Worm (Caenorhabditis elegans) whole organism, midembryonic: Measurements from ENCODE around the gene Y49A3A.3.
"Not testable (repeated sequence)": the region's sequence is repeated elsewhere in the genome, so short reads cannot be mapped to it uniquely, and the experiment has no call there.

Source experiments
- T22C8.4 ChIP-seq: fragments of 200-800 bp; sonication (Bioruptor generic); IDR thresholded peaks from 2 replicates; pipeline ENCODE4 v1.3.6; 2022; ENCODE audit warnings: missing genetic modification characterization, missing compliant biosample characterization
- cog-1 ChIP-seq: sonication (generic microtip); optimal IDR thresholded peaks from 2 replicates; lab custom pipeline; 2016; ENCODE audit warnings: missing genetic modification characterization, missing compliant biosample characterization
- flt-1 ChIP-seq: fragments of 200-800 bp; sonication (Bioruptor generic); IDR thresholded peaks from 2 replicates; pipeline ENCODE4 v1.3.6; 2022; ENCODE audit warnings: missing genetic modification characterization, missing compliant biosample characterization
- klf-2 ChIP-seq: fragments of 200-800 bp; sonication (Bioruptor generic); conservative IDR thresholded peaks from 2 replicates; pipeline ENCODE4 v1.3.6; 2022; ENCODE audit warnings: missing genetic modification reagents, missing genetic modification characterization, missing compliant biosample characterization
- med-1 ChIP-seq: sonication (generic microtip); optimal IDR thresholded peaks from 2 replicates; lab custom pipeline; 2017; ENCODE audit warnings: missing genetic modification characterization, mild to moderate bottlenecking, missing compliant biosample characterization, antibody characterized with exemption, missing genetic modification reagents; ENCODE audit not compliant: insufficient read depth
- ref-1 ChIP-seq: fragments of 200-800 bp; sonication (Bioruptor generic); conservative IDR thresholded peaks from 2 replicates; pipeline ENCODE4 v1.3.6; 2022; ENCODE audit warnings: missing genetic modification reagents, missing genetic modification characterization, missing compliant biosample characterization
- tab-1 ChIP-seq: fragments of 200-800 bp; sonication (Bioruptor generic); IDR thresholded peaks from 2 replicates; pipeline ENCODE4 v1.3.6; 2022; ENCODE audit warnings: missing genetic modification characterization, missing compliant biosample characterization
- ztf-23 ChIP-seq: fragments of 200-800 bp; sonication (Bioruptor generic); IDR thresholded peaks from 2 replicates; pipeline ENCODE4 v1.3.6; 2022; ENCODE audit warnings: missing genetic modification reagents, missing genetic modification characterization, missing compliant biosample characterization
- ztf-29 ChIP-seq: fragments of 200-800 bp; sonication (Bioruptor generic); IDR thresholded peaks from 2 replicates; pipeline ENCODE4 v1.3.6; 2022; ENCODE audit warnings: missing genetic modification reagents, missing genetic modification characterization, missing compliant biosample characterization

Gene Y49A3A.3

DNA sequence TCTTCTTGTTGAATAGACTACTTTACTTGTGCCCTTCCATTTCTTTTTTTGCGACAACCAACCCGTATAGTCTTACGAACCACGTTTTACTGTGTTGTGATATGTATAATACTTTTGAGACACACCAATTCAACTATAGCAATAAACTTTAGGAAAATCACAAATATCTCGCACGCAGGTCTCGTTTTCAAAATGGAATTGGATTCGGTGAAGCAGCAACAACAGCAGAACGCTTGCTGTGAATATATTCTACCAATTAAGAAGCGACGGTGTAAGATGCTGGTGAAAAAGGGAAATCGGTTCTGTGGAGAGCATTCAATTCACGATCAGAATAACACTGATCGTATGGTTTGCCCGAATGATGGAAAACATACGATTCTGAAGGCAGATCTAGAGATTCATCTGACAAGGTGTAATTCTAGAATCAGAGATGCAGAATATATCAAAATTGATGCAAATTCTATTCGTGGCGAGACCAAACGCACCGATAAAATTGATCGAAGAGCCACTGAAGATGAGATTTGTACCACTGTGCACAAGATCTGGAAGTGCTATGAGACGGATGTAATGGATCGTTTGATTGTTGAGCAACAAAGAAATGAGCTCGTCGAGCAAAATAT, at the start of gene Y49A3A.3:
TSS of gene Y49A3A.3 (plus strand) at position 153 of the 620 bp plus-strand sequence.
- TF ChIP-seq klf-2 (no peak), tab-1 (no peak), med-1 (GFP tag; lab: Kevin White, UChicago) (no peak), T22C8.4 (GFP tag; lab: Robert Waterston, UW) (no peak)

DNA sequence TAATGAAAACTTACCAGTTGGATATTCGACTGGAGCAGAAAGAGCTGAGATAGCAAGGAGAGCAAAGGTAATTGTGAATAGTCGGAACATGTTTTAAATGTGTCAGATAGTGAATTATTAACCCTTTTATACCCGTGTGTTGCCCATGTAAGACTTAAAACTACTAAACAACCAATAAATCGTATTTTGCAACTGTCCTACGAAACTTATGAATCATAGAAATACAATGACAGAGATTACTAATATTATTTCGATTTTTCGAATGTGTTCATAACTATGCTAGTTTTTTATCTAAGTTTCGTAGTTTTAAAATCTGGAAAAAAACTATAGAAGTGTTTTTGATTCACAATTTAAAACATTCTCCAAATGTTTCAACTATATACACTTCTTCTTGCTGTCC, 47.4 kb upstream of the Y49A3A.3 start, which contains the start of gene spig-4:
TSS of gene spig-4 (minus strand) at position 101 of the 400 bp plus-strand sequence.
- TF ChIP-seq med-1 (GFP tag; lab: Kevin White, UChicago); ref-1; tab-1: not testable (repeated sequence)

ce11 chrV:14308164-14308563, 46.0 kb upstream of the Y49A3A.3 start, which contains the start of gene spig-5:
Gene spig-5, plus strand, starts transcription at chrV:14308464.
- TF ChIP-seq ztf-23 (GFP tag; lab: Robert Waterston, UW); klf-2; med-1 (GFP tag; lab: Kevin White, UChicago): not testable (repeated sequence)

- not testable (repeated sequence) for TF ChIP-seq ref-1; tab-1; ztf-23 (GFP tag; lab: Robert Waterston, UW)
These were observed 44.6 kb upstream of the Y49A3A.3 start, which contains the start of gene F14D7.14 for ce11 chrV:14309632-14310031. Gene F14D7.14, plus strand, starts transcription at chrV:14309932.

DNA sequence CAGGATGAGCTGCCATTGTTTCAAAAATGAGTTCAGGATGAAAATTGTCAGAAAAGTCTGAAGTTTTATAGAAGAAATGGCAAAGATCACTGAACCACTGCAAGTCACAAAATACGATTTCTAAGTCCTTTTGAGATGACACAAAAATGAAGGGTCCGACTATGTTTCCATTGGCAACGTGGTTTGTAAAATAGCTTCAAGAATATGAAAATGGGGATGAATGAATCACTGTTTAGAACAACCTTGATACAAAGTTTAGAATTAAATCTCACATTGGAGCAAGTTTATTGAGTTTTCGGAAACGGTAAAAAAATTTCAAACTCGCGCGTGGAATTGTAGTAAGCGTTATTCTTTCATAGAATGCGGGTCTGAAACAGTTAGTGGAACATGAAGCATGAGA, 43.1 kb upstream of the Y49A3A.3 start, which contains the start of gene ddn-3:
TSS of gene ddn-3 (minus strand) at position 101 of the 400 bp plus-strand sequence.
- no peak for TF ChIP-seq T22C8.4 (GFP tag; lab: Robert Waterston, UW)
- TF ChIP-seq flt-1 (GFP tag; lab: Robert Waterston, UW), result no peak
- no peak for TF ChIP-seq ztf-23 (GFP tag; lab: Robert Waterston, UW)
- TF ChIP-seq klf-2, result no peak
- TF ChIP-seq med-1 (GFP tag; lab: Kevin White, UChicago), result no peak
- TF ChIP-seq tab-1, result no peak
- no peak for TF ChIP-seq ztf-29 (GFP tag; lab: Robert Waterston, UW)
- TF ChIP-seq ref-1, result no peak
- TF ChIP-seq cog-1 (tag; lab: Kevin White, UChicago), result no peak

DNA sequence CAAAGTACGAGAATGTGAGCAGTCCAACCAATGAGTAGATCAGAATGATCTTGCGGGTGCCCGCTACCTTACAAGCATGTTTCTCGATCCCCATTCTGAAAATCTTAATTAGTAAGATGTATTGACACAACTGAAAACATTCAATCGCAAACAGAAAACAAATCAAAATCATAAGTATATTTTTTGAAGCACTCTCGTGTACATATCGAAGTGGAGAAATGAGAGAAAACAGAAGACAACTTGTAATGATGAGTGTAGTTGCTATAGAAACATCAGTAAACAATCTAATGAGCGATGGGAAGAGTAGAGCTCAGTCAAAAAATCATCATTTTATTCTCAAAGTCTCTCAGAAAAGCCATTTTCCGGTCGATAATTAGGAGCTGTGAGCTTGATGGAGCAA, 41.5 kb upstream of the Y49A3A.3 start, which contains the start of gene F14D7.8:
TSS of gene F14D7.8 (minus strand) at position 101 of the 400 bp plus-strand sequence.
- no peak for TF ChIP-seq klf-2
- TF ChIP-seq ref-1, result no peak
- no peak for TF ChIP-seq ztf-23 (GFP tag; lab: Robert Waterston, UW)
- no peak for TF ChIP-seq flt-1 (GFP tag; lab: Robert Waterston, UW)
- no peak for TF ChIP-seq ztf-29 (GFP tag; lab: Robert Waterston, UW)
- no peak for TF ChIP-seq tab-1
- no peak for TF ChIP-seq med-1 (GFP tag; lab: Kevin White, UChicago)
- no peak for TF ChIP-seq T22C8.4 (GFP tag; lab: Robert Waterston, UW)
- TF ChIP-seq cog-1 (tag; lab: Kevin White, UChicago), result no peak

DNA sequence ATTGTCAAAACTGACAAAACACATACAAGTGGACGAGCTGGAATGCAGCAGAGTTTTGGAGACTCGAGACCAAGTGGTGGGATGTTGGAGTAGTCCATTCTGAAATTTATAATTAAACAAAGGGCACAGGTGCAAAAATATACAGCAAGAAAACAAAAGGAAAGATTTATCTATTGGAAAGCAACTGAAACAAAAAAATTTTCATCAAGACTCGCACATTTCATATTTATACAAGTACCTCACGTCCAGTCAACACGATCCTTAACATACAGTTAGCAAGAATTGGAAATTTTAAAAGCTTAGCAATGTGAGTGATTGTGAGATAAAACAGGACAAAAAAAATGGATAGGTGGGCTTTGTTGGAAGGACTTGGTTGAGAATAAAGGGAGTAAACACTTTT, 40.0 kb upstream of the Y49A3A.3 start, which contains the start of gene F47B8.1:
TSS of gene F47B8.1 (minus strand) at position 101 of the 400 bp plus-strand sequence.
- TF ChIP-seq cog-1 (tag; lab: Kevin White, UChicago) (no peak), ztf-23 (GFP tag; lab: Robert Waterston, UW) (no peak), flt-1 (GFP tag; lab: Robert Waterston, UW) (no peak), T22C8.4 (GFP tag; lab: Robert Waterston, UW) (no peak), tab-1 (no peak), ref-1 (no peak), klf-2 (no peak), med-1 (GFP tag; lab: Kevin White, UChicago) (no peak)

- TF ChIP-seq med-1 (GFP tag; lab: Kevin White, UChicago) (no peak), ztf-23 (GFP tag; lab: Robert Waterston, UW) (no peak), ref-1 (no peak), ztf-29 (GFP tag; lab: Robert Waterston, UW) (no peak), tab-1 (no peak), flt-1 (GFP tag; lab: Robert Waterston, UW) (no peak), cog-1 (tag; lab: Kevin White, UChicago) (no peak), T22C8.4 (GFP tag; lab: Robert Waterston, UW) (no peak), klf-2 (no peak)
These were observed 37.7 kb upstream of the Y49A3A.3 start, which contains the start of gene F47B8.2 for ce11 chrV:14316525-14316924. Gene F47B8.2, minus strand, starts transcription at chrV:14316625.

ce11 chrV:14317204-14317603, 37.0 kb upstream of the Y49A3A.3 start:
- TF ChIP-seq med-1 (GFP tag; lab: Kevin White, UChicago), result no peak
- no peak for TF ChIP-seq klf-2
- no peak for TF ChIP-seq tab-1
- no peak for TF ChIP-seq T22C8.4 (GFP tag; lab: Robert Waterston, UW)
- no peak for TF ChIP-seq cog-1 (tag; lab: Kevin White, UChicago)

DNA sequence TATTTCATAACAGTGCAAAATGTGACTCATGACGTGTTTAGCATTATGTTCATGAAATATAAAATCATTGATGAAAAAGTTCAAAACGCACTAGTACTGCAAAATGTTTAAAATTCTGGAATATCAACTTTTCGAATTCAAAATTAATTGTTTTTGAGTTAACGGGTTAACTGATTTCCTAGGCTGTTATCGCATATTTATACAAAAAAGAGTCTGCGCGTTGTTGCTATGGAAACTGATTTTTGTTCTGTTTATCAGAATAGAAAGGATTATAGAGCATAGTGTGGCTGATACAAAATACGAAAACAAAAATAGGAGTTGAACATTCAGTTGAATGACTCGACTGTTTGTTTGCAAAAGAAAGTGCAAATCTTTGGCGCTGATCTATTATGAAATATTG, 36.6 kb upstream of the Y49A3A.3 start:
- TF ChIP-seq ztf-29 (GFP tag; lab: Robert Waterston, UW) (no peak), ref-1 (no peak), med-1 (GFP tag; lab: Kevin White, UChicago) (no peak), tab-1 (no peak), klf-2 (no peak), flt-1 (GFP tag; lab: Robert Waterston, UW) (no peak), T22C8.4 (GFP tag; lab: Robert Waterston, UW) (no peak), cog-1 (tag; lab: Kevin White, UChicago) (no peak), ztf-23 (GFP tag; lab: Robert Waterston, UW) (no peak)
